Worm (Caenorhabditis elegans): ENCODE data around the gene unc-116.
A peak's percentile ranks its signal among the peaks of the same experiment; 100 is the strongest.

Gene unc-116

ce11 chrIII:8400478-8400877 lies 45.5 kb upstream of the unc-116 start:
- TF ChIP-seq blmp-1 (tag; optimal IDR thresholded peaks at IDR 0.05): no peak
- TF ChIP-seq pax-3 (tag; optimal IDR thresholded peaks at IDR 0.05): no peak
- peak; percentile 11 for TF ChIP-seq nhr-71 (tag; optimal IDR thresholded peaks at IDR 0.05)
- no peak for TF ChIP-seq mef-2 (tag; optimal IDR thresholded peaks at IDR 0.05)
- peak; percentile 26 for TF ChIP-seq nhr-20 (tag; optimal IDR thresholded peaks at IDR 0.05)
- TF ChIP-seq tbx-2 (tag; optimal IDR thresholded peaks at IDR 0.05): no peak
- TF ChIP-seq zag-1 (tag; optimal IDR thresholded peaks at IDR 0.05): no peak
- TF ChIP-seq dsc-1 (tag; optimal IDR thresholded peaks at IDR 0.05): no peak
- no peak for TF ChIP-seq aly-2 (tag; optimal IDR thresholded peaks at IDR 0.05)
- TF ChIP-seq ceh-82 (tag; optimal IDR thresholded peaks at IDR 0.05): no peak
- TF ChIP-seq lsy-2 (tag; optimal IDR thresholded peaks at IDR 0.05): no peak
- no peak for TF ChIP-seq unc-98 (GFP tag; IDR thresholded peaks at IDR 0.05)
- no peak for TF ChIP-seq alr-1 (tag; optimal IDR thresholded peaks at IDR 0.05; ENCODE audit: borderline replicate concordance)
- no peak for TF ChIP-seq nhr-12 (tag; optimal IDR thresholded peaks at IDR 0.05)
- TF ChIP-seq ets-5 (GFP tag; IDR thresholded peaks at IDR 0.05): no peak
- TF ChIP-seq sup-37 (GFP tag; optimal IDR thresholded peaks at IDR 0.05): no peak
- no peak for TF ChIP-seq ces-1 (GFP tag; optimal IDR thresholded peaks at IDR 0.05)
- TF ChIP-seq swsn-7 (tag; optimal IDR thresholded peaks at IDR 0.05): no peak
- peak; percentile 79 for TF ChIP-seq tlp-1 (tag; optimal IDR thresholded peaks at IDR 0.05)
- no peak for TF ChIP-seq aha-1 (tag; optimal IDR thresholded peaks at IDR 0.05)
- TF ChIP-seq fos-1 (tag; optimal IDR thresholded peaks at IDR 0.05): no peak
- no peak for TF ChIP-seq F16B12.6 (tag; optimal IDR thresholded peaks at IDR 0.05)
- TF ChIP-seq ceh-8 (GFP tag; optimal IDR thresholded peaks at IDR 0.05): no peak
- peak; percentile 97 for TF ChIP-seq pqm-1 (tag; optimal IDR thresholded peaks at IDR 0.05)
- TF ChIP-seq elt-3 (tag; optimal IDR thresholded peaks at IDR 0.05): no peak
- TF ChIP-seq xbp-1 (tag; optimal IDR thresholded peaks at IDR 0.05): no peak
- TF ChIP-seq mdl-1 (tag; optimal IDR thresholded peaks at IDR 0.05): peak in 1 of 2 experiments; percentile 23
- TF ChIP-seq grh-1 (GFP tag; IDR thresholded peaks at IDR 0.05): no peak
- no peak for TF ChIP-seq Y116A8C.19 (tag; optimal IDR thresholded peaks at IDR 0.05; ENCODE audit: borderline replicate concordance)
- no peak for TF ChIP-seq irx-1 (tag; optimal IDR thresholded peaks at IDR 0.05)
- TF ChIP-seq nhr-237 (tag; optimal IDR thresholded peaks at IDR 0.05): no peak
- TF ChIP-seq lin-14 (GFP tag; optimal IDR thresholded peaks at IDR 0.05): peak; percentile 7
- no peak for TF ChIP-seq mep-1 (tag; optimal IDR thresholded peaks at IDR 0.05)
- TF ChIP-seq ztf-4 (tag; optimal IDR thresholded peaks at IDR 0.05): no peak
- no peak for TF ChIP-seq efl-1 (optimal IDR thresholded peaks at IDR 0.05)
- TF ChIP-seq efl-1 (GFP tag; optimal IDR thresholded peaks at IDR 0.05 in 1 of 2): peak in 1 of 2 experiments; percentile 78
- TF ChIP-seq C04F5.9 (tag; optimal IDR thresholded peaks at IDR 0.05): no peak
- no peak for TF ChIP-seq snu-23 (GFP tag; optimal IDR thresholded peaks at IDR 0.05)
- peak; percentile 44 for TF ChIP-seq jun-1 (tag; optimal IDR thresholded peaks at IDR 0.05)
- peak; percentile 97 for TF ChIP-seq elt-2 (tag; optimal IDR thresholded peaks at IDR 0.05)
- no peak for TF ChIP-seq sox-4 (tag; optimal IDR thresholded peaks at IDR 0.05)
- TF ChIP-seq egl-27 (tag; optimal IDR thresholded peaks at IDR 0.05): no peak
- TF ChIP-seq unc-130 (tag; optimal IDR thresholded peaks at IDR 0.05): no peak
- TF ChIP-seq unc-62 (GFP tag; optimal IDR thresholded peaks at IDR 0.05): no peak
- no peak for TF ChIP-seq ama-1 (optimal IDR thresholded peaks at IDR 0.05)

- TF ChIP-seq aly-2 (tag; optimal IDR thresholded peaks at IDR 0.05) (no peak), fkh-8 (tag; optimal IDR thresholded peaks at IDR 0.05) (no peak), tlp-1 (tag; optimal IDR thresholded peaks at IDR 0.05) (no peak), unc-98 (GFP tag; IDR thresholded peaks at IDR 0.05) (no peak), xbp-1 (tag; optimal IDR thresholded peaks at IDR 0.05) (no peak), sup-37 (GFP tag; optimal IDR thresholded peaks at IDR 0.05) (no peak)
Measured at ce11 chrIII:8398411-8398810, 43.4 kb upstream of the unc-116 start, which contains the start of gene ZK353.2. TSS of gene ZK353.2 (plus strand) at chrIII:8398711.
